Fruit fly (Drosophila melanogaster) whole organism, embryonic: Measurements from ENCODE around the gene Atac2.

ENCODE experiments used
- CG10366 ChIP-seq: fragments of 200-800 bp; sonication (Bioruptor generic); IDR thresholded peaks from 2 replicates; pipeline ENCODE4 v1.3.6; 2022; ENCODE audit warnings: missing biosample characterization, missing genetic modification characterization
- CG10462 ChIP-seq: fragments of 200-800 bp; sonication (Bioruptor generic); optimal IDR thresholded peaks from 2 replicates; lab custom pipeline; 2016; ENCODE audit warnings: missing biosample characterization, missing genetic modification characterization
- CG17612 ChIP-seq: fragments of 200-800 bp; sonication (Bioruptor generic); IDR thresholded peaks from 2 replicates; pipeline ENCODE4 v1.3.6; 2022; ENCODE audit warnings: missing biosample characterization, missing genetic modification characterization
- CG30431 ChIP-seq: fragments of 200-800 bp; sonication (Bioruptor generic); optimal IDR thresholded peaks from 2 replicates; lab custom pipeline; 2017; ENCODE audit warnings: missing biosample characterization, missing genetic modification characterization
- CG32772 ChIP-seq: fragments of 200-800 bp; sonication (Bioruptor generic); IDR thresholded peaks from 2 replicates; pipeline ENCODE4 v1.3.6; 2022; ENCODE audit warnings: missing biosample characterization, missing genetic modification characterization
- Fer2 ChIP-seq: fragments of 200-800 bp; sonication (Bioruptor generic); optimal IDR thresholded peaks from 2 replicates; lab custom pipeline; 2018; ENCODE audit warnings: missing biosample characterization, mild to moderate bottlenecking, missing genetic modification characterization, moderate library complexity
- Ravus ChIP-seq: fragments of 200-800 bp; sonication (Bioruptor generic); IDR thresholded peaks from 2 replicates; pipeline ENCODE4 v1.3.6; 2022; ENCODE audit warnings: missing biosample characterization, missing genetic modification characterization
- Sin3A ChIP-seq: fragments of >200 bp; optimal IDR thresholded peaks from 2 replicates; lab custom pipeline; 2018
- Taf1 ChIP-seq: fragments of 200-800 bp; sonication (Bioruptor generic); IDR thresholded peaks from 2 replicates; pipeline ENCODE4 v1.3.6; 2022; ENCODE audit warnings: missing biosample characterization, missing genetic modification characterization
- ase ChIP-seq: fragments of 200-800 bp; sonication (Bioruptor generic); IDR thresholded peaks from 3 replicates; pipeline ENCODE4 v1.3.6; 2022; ENCODE audit warnings: missing biosample characterization, missing genetic modification characterization
- dpn ChIP-seq, 2 experiments: fragments of 200-800 bp; sonication (Bioruptor generic); optimal IDR thresholded peaks; 3 replicates each; lab custom pipeline; 2016; ENCODE audit warnings: missing biosample characterization in 2 of 2, missing genetic modification characterization in 2 of 2
- pnt ChIP-seq: fragments of 200-800 bp; sonication (Bioruptor generic); optimal IDR thresholded peaks from 3 replicates; lab custom pipeline; 2016; ENCODE audit warnings: missing biosample characterization, missing genetic modification characterization

- no peak for TF ChIP-seq Sin3A (lab: Kevin White, UChicago)
- no peak for TF ChIP-seq Fer2 (tag; lab: Kevin White, UChicago)
- no peak for TF ChIP-seq CG32772
- TF ChIP-seq pnt (GFP tag; lab: Kevin White, UChicago), result no peak
- no peak for TF ChIP-seq ase (GFP tag; lab: Robert Waterston, UW)
- TF ChIP-seq CG10462 (GFP tag; lab: Kevin White, UChicago), result no peak
- TF ChIP-seq Ravus (GFP tag; lab: Robert Waterston, UW), result no peak
- TF ChIP-seq CG30431 (GFP tag; lab: Kevin White, UChicago), result no peak
- TF ChIP-seq CG10366 (GFP tag; lab: Robert Waterston, UW), result no peak
- no peak for TF ChIP-seq dpn (GFP tag; optimal IDR thresholded peaks at IDR 0.05; lab: Kevin White, UChicago)
- no peak for TF ChIP-seq CG17612
- TF ChIP-seq Taf1 (GFP tag; lab: Robert Waterston, UW), result no peak
Observed at dm6 chr2L:18568715-18569114, 43.3 kb downstream of the Atac2 start.
